Worm (Caenorhabditis elegans) whole organism, L4/young adult: ENCODE data around the gene nstp-3.

Source experiments
- W03F9.2 ChIP-seq: fragments of 150-350 bp; optimal IDR thresholded peaks from 2 replicates; lab custom pipeline; 2014; ENCODE audit warnings: missing biosample characterization, missing genetic modification characterization
- dao-5 ChIP-seq: sonication (generic microtip); optimal IDR thresholded peaks from 2 replicates; lab custom pipeline; 2016; ENCODE audit warnings: missing genotype, missing genetic modification characterization, moderate library complexity, missing compliant biosample characterization
- him-1 ChIP-seq: sonication (generic microtip); optimal IDR thresholded peaks from 2 replicates; lab custom pipeline; 2016; ENCODE audit warnings: missing genotype, missing genetic modification reagents, missing genetic modification characterization, missing compliant biosample characterization

ce11 chrV:5836616-5836982 is 38.6 kb upstream of the nstp-3 start, which contains the start of gene col-140:
- TF ChIP-seq dao-5 (tag; lab: Kevin White, UChicago) (no peak), him-1 (no peak), W03F9.2 (no peak)
